Worm (Caenorhabditis elegans) whole organism, L2 larva: ENCODE results near the gene F42G4.5.

Experiments used
- F13H6.1 ChIP-seq: sonication (generic microtip); optimal IDR thresholded peaks from 2 replicates; lab custom pipeline; 2016; ENCODE audit warnings: missing genetic modification characterization, missing compliant biosample characterization
- Y55F3AM.14 ChIP-seq: fragments of 200-800 bp; sonication (Bioruptor generic); optimal IDR thresholded peaks from 2 replicates; lab custom pipeline; 2018; ENCODE audit warnings: mild to moderate bottlenecking, missing genetic modification characterization, missing compliant biosample characterization
- aly-2 ChIP-seq: fragments of 150-350 bp; optimal IDR thresholded peaks from 2 replicates; lab custom pipeline; 2014; ENCODE audit warnings: missing biosample characterization, missing genetic modification characterization
- ama-1 ChIP-seq: fragments of 150-350 bp; optimal IDR thresholded peaks from 2 replicates; lab custom pipeline; 2018; ENCODE audit warnings: inconsistent platforms
- blmp-1 ChIP-seq: sonication (generic microtip); optimal IDR thresholded peaks from 2 replicates; lab custom pipeline; 2017; ENCODE audit warnings: missing genetic modification characterization, mild to moderate bottlenecking, missing compliant biosample characterization, antibody characterized with exemption, moderate library complexity; ENCODE audit not compliant: insufficient read depth
- ceh-16 ChIP-seq: fragments of 150-350 bp; optimal IDR thresholded peaks from 2 replicates; lab custom pipeline; 2014; ENCODE audit warnings: missing biosample characterization, missing genetic modification characterization
- ceh-82 ChIP-seq: fragments of 150-350 bp; optimal IDR thresholded peaks from 2 replicates; lab custom pipeline; 2014; ENCODE audit warnings: missing biosample characterization, missing genetic modification characterization
- crh-2 ChIP-seq: sonication (generic microtip); optimal IDR thresholded peaks from 2 replicates; lab custom pipeline; 2017; ENCODE audit warnings: missing biosample characterization, missing genetic modification characterization
- dmd-4 ChIP-seq: sonication (generic microtip); optimal IDR thresholded peaks from 2 replicates; lab custom pipeline; 2017; ENCODE audit warnings: missing biosample characterization, missing genetic modification characterization
- egl-27 ChIP-seq: sonication (generic microtip); optimal IDR thresholded peaks from 3 replicates; lab custom pipeline; 2017; ENCODE audit warnings: missing biosample characterization, missing genetic modification reagents, missing genetic modification characterization
- fos-1 ChIP-seq: fragments of 150-350 bp; optimal IDR thresholded peaks from 2 replicates; lab custom pipeline; 2014; ENCODE audit warnings: missing biosample characterization, missing genetic modification characterization
- lin-13 ChIP-seq: fragments of 150-350 bp; optimal IDR thresholded peaks from 2 replicates; lab custom pipeline; 2014; ENCODE audit warnings: missing biosample characterization, missing genetic modification reagents, missing genetic modification characterization
- lsy-2 ChIP-seq, 2 experiments: fragments of 150-350 bp in 1 of 2; sonication (generic microtip) in 1 of 2; optimal IDR thresholded peaks; 2 replicates each; lab custom pipeline; 2014 to 2017; ENCODE audit warnings: missing biosample characterization in 2 of 2, missing genetic modification characterization in 2 of 2
- mab-5 ChIP-seq: fragments of 150-350 bp; optimal IDR thresholded peaks from 2 replicates; lab custom pipeline; 2014; ENCODE audit warnings: missing biosample characterization, missing genetic modification characterization
- mbf-1 ChIP-seq: sonication (generic microtip); optimal IDR thresholded peaks from 2 replicates; lab custom pipeline; 2017; ENCODE audit warnings: missing biosample characterization, missing genetic modification characterization
- mdl-1 ChIP-seq, 2 experiments: fragments of 150-350 bp in 1 of 2; sonication (generic microtip) in 1 of 2; optimal IDR thresholded peaks; 2 replicates each; lab custom pipeline; 2017; ENCODE audit warnings: missing biosample characterization in 2 of 2, missing genetic modification characterization in 2 of 2
- nhr-10 ChIP-seq: sonication (generic microtip); optimal IDR thresholded peaks from 2 replicates; lab custom pipeline; 2017; ENCODE audit warnings: missing biosample characterization, missing genetic modification characterization
- nhr-11 ChIP-seq: fragments of 150-350 bp; optimal IDR thresholded peaks from 2 replicates; lab custom pipeline; 2014; ENCODE audit warnings: missing biosample characterization, missing genetic modification characterization
- nhr-129 ChIP-seq: fragments of 150-350 bp; optimal IDR thresholded peaks from 2 replicates; lab custom pipeline; 2014; ENCODE audit warnings: missing biosample characterization, missing genetic modification characterization
- nhr-21 ChIP-seq: fragments of 150-350 bp; optimal IDR thresholded peaks from 2 replicates; lab custom pipeline; 2014; ENCODE audit warnings: missing biosample characterization, missing genetic modification characterization
- nhr-25 ChIP-seq: fragments of 150-350 bp; sonication (generic microtip); optimal IDR thresholded peaks from 3 replicates; lab custom pipeline; 2014; ENCODE audit warnings: missing biosample characterization, missing genetic modification characterization
- nhr-6 ChIP-seq: fragments of 150-350 bp; optimal IDR thresholded peaks from 2 replicates; lab custom pipeline; 2014; ENCODE audit warnings: missing biosample characterization, missing genetic modification characterization
- nhr-77 ChIP-seq: fragments of 150-350 bp; optimal IDR thresholded peaks from 2 replicates; lab custom pipeline; 2014; ENCODE audit warnings: missing biosample characterization, missing genetic modification characterization
- peb-1 ChIP-seq: fragments of 150-350 bp; optimal IDR thresholded peaks from 2 replicates; lab custom pipeline; 2014; ENCODE audit warnings: missing biosample characterization, missing genetic modification characterization
- skn-1 ChIP-seq: sonication (generic microtip); optimal IDR thresholded peaks from 2 replicates; lab custom pipeline; 2017; ENCODE audit warnings: missing biosample characterization, missing genetic modification characterization
- sma-3 ChIP-seq: sonication (generic microtip); optimal IDR thresholded peaks from 2 replicates; lab custom pipeline; 2016; ENCODE audit warnings: missing genetic modification reagents, missing genetic modification characterization, missing compliant biosample characterization
- sma-9 ChIP-seq, 2 experiments: fragments of 150-350 bp in 1 of 2; sonication (generic microtip) in 1 of 2; optimal IDR thresholded peaks; 2 replicates each; lab custom pipeline; 2014 to 2016; ENCODE audit warnings: missing genetic modification characterization in 2 of 2, mild to moderate bottlenecking in 1 of 2, missing biosample characterization in 1 of 2, missing compliant biosample characterization in 1 of 2, missing genetic modification reagents in 1 of 2, moderate library complexity in 1 of 2
- snpc-4 ChIP-seq: fragments of 150-350 bp; optimal IDR thresholded peaks from 2 replicates; lab custom pipeline; 2014; ENCODE audit warnings: missing biosample characterization, missing genetic modification characterization
- unc-55 ChIP-seq: fragments of 150-350 bp; sonication (generic microtip); optimal IDR thresholded peaks from 3 replicates; lab custom pipeline; 2014; ENCODE audit warnings: missing biosample characterization, missing genetic modification reagents, missing genetic modification characterization
- unc-62 ChIP-seq: fragments of 150-350 bp; optimal IDR thresholded peaks from 2 replicates; lab custom pipeline; 2014; ENCODE audit warnings: missing biosample characterization, missing genetic modification reagents, missing genetic modification characterization
- ztf-1 ChIP-seq: fragments of 200-800 bp; sonication (Bioruptor generic); conservative IDR thresholded peaks from 2 replicates; pipeline ENCODE4 v1.3.6; 2022; ENCODE audit warnings: missing genetic modification characterization, missing compliant biosample characterization

Gene F42G4.5

DNA sequence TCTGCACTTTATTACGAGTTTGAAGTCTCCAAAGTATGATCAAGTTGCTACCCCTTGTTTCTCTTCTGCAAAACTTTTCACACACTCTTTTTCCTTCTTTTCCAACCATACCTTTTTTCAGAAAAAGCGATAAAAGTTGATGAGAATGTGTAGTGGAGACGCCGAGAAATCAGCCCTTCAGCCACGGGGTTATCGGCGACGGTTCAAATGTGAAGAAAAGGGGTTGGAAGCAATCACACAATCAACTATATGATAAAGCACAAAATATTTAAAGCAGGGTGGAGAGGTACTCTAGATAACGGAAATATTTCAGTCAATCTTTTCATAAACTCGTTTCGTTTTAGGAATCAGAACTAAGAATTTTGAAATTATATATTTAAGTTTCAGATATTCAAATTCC, at the start of gene F42G4.5:
Gene F42G4.5, plus strand, starts transcription at position 379 of the 400 bp plus-strand sequence.
- no peak for TF ChIP-seq ztf-1 (GFP tag; lab: Robert Waterston, UW)
- TF ChIP-seq egl-27 (tag; lab: Kevin White, UChicago) = no peak
- TF ChIP-seq nhr-6 (tag; lab: Kevin White, UChicago) = no peak
- peak; percentile 79 for TF ChIP-seq fos-1 (tag; lab: Kevin White, UChicago)
- TF ChIP-seq nhr-10 (tag; lab: Kevin White, UChicago) = no peak
- TF ChIP-seq sma-9 (GFP tag; optimal IDR thresholded peaks at IDR 0.05; lab: Kevin White, UChicago) = peak; percentile 1
- TF ChIP-seq sma-9 (tag; optimal IDR thresholded peaks at IDR 0.05; lab: Kevin White, UChicago) = no peak
- TF ChIP-seq Y55F3AM.14 (GFP tag; lab: Kevin White, UChicago) = no peak

DNA sequence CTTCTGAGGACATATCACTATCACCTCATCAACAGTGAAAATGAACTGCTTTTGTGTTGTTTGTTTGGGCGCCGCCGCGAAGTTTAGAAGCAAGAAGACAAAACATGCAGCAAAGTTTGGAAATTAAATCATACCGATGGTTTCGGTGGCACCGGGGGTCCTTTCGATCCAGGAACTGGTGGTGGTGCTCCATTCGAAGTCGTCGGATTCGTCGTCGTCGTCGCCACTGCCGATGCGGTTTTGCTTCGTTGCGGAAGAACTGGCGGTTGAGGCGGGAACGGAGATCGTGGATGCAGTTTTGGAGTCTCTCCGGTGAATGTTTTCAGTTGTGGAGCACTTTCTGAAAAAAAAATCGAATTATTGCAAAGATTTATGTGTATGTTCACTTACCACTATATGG, 49.8 kb upstream of the F42G4.5 start:
- TF ChIP-seq egl-27 (tag; lab: Kevin White, UChicago) (no peak), F13H6.1 (tag; lab: Kevin White, UChicago) (no peak), mdl-1 (tag; optimal IDR thresholded peaks at IDR 0.05; lab: Kevin White, UChicago) (no peak), unc-55 (GFP tag; lab: Kevin White, UChicago) (no peak), ama-1 (lab: Kevin White, UChicago) (no peak), crh-2 (no peak), lsy-2 (tag; optimal IDR thresholded peaks at IDR 0.05; lab: Kevin White, UChicago) (no peak), dmd-4 (tag; lab: Kevin White, UChicago) (no peak), unc-62 (GFP tag; lab: Kevin White, UChicago) (no peak), peb-1 (tag; lab: Kevin White, UChicago) (no peak), lin-13 (GFP tag; lab: Kevin White, UChicago) (no peak), ztf-1 (GFP tag; lab: Robert Waterston, UW) (no peak)

DNA sequence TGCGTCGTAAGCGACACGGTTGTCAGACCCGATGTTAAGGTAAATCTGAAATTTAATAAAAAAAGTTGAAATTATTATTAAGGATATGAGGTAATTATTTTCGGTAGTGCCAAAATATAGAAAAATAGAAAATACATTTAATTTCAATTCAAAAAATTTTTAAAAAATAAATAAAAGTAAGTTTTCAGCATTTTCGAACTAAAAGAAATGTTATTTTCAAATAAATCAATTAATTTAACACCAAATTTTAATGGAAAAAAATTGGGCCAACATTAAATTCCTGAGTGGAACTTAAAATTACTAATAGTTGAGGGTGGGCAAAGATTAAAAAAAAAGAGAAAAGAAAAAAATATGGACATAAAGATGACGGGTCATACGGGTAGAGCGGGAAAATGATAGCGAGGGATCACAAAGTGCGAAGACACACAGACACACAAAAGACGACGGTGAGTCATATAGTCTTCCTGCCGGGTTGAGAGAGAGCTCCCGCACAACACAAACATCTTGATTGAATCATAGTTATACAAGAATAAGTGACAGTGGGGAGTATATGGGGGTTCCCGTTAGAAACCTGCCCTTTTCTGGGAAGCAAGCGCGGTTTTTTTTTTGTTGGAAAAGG, 47.4 kb upstream of the F42G4.5 start, which contains the start of gene max-2:
Gene max-2, minus strand, starts transcription at position 51 of the 619 bp plus-strand sequence.
- TF ChIP-seq fos-1 (tag; lab: Kevin White, UChicago) = peak; percentile 88
- TF ChIP-seq ceh-16 (tag; lab: Kevin White, UChicago) = no peak

DNA sequence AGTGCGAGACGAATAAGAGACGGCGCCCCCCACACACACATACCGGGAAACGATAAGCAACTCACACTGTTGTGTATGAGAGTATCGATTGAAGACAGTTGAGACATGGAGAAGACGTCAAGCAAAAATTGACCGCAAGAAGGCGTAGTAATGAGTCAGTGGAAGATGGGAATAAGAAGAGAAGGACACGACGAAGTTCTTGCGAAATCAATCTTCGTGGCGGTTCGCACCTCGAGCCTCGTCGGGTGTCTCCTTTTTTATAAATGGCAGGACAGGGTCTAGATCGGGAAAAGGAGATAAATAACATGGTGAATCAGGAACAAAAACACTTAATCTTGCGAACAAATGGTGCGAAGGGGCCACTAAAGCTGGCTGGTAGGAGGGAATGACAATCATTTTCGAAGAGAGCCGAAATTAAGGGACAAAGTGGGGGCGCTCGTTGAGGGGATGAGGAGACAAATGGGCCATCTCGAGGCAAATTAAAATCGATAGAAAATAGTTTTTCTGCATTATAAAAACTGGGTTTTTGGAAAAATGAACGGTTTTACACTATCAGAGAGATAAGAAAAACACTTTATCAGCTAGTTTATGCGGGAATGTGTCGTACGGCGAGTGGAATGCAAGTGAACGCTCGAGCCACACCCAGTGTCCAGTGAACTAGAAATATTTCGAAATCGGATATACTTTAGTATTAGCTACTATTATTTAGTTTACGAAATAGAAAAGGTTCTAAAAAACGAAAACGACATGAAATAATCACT, 43.8 kb upstream of the F42G4.5 start:
- TF ChIP-seq lsy-2 (tag; optimal IDR thresholded peaks at IDR 0.05; lab: Kevin White, UChicago) (no peak), skn-1 (tag; lab: Kevin White, UChicago) (no peak), mbf-1 (no peak), peb-1 (tag; lab: Kevin White, UChicago) (no peak), aly-2 (tag; lab: Kevin White, UChicago) (no peak), fos-1 (tag; lab: Kevin White, UChicago) (peak; percentile 38), ceh-16 (tag; lab: Kevin White, UChicago) (peak; percentile 48), sma-3 (GFP tag; lab: Kevin White, UChicago) (peak; percentile 4), nhr-25 (tag; lab: Kevin White, UChicago) (peak; percentile 1), nhr-129 (tag; lab: Kevin White, UChicago) (peak; percentile 28), ceh-82 (no peak), nhr-77 (tag; lab: Kevin White, UChicago) (no peak), sma-9 (GFP tag; optimal IDR thresholded peaks at IDR 0.05; lab: Kevin White, UChicago) (no peak), sma-9 (tag; optimal IDR thresholded peaks at IDR 0.05; lab: Kevin White, UChicago) (no peak), F13H6.1 (tag; lab: Kevin White, UChicago) (no peak), dmd-4 (tag; lab: Kevin White, UChicago) (no peak), snpc-4 (tag; lab: Kevin White, UChicago) (no peak), mdl-1 (tag; optimal IDR thresholded peaks at IDR 0.05; lab: Kevin White, UChicago) (no peak), nhr-21 (tag; lab: Kevin White, UChicago) (no peak), nhr-11 (tag; lab: Kevin White, UChicago) (no peak), unc-62 (GFP tag; lab: Kevin White, UChicago) (no peak), blmp-1 (tag; lab: Kevin White, UChicago) (no peak), mab-5 (tag; lab: Kevin White, UChicago) (peak; percentile 57)
